Fruit fly (Drosophila melanogaster) whole organism, embryonic: ENCODE data around the gene CG13409.
A peak's percentile ranks its signal among the peaks of the same experiment; 100 is the strongest.

Experiments used
- Blimp-1 ChIP-seq: fragments of 200-800 bp; sonication (Bioruptor generic); optimal IDR thresholded peaks from 3 replicates; lab custom pipeline; 2018; ENCODE audit warnings: missing biosample characterization, missing genetic modification characterization, mild to moderate bottlenecking, moderate library complexity, missing genetic modification reagents
- CG1024 ChIP-seq: fragments of 200-800 bp; sonication (Bioruptor generic); IDR thresholded peaks from 2 replicates; pipeline ENCODE4 v1.3.6; 2022; ENCODE audit warnings: missing biosample characterization, missing genetic modification characterization
- CG11085 ChIP-seq: fragments of 200-800 bp; sonication (Bioruptor generic); IDR thresholded peaks from 2 replicates; pipeline ENCODE4 v1.3.6; 2022; ENCODE audit warnings: missing biosample characterization, missing genetic modification characterization
- CG13894 ChIP-seq: fragments of 200-800 bp; sonication (Bioruptor generic); optimal IDR thresholded peaks from 3 replicates; lab custom pipeline; 2018; ENCODE audit warnings: missing biosample characterization, mild to moderate bottlenecking, missing genetic modification characterization, moderate library complexity
- CG14860 ChIP-seq: fragments of 200-800 bp; sonication (Bioruptor generic); IDR thresholded peaks from 3 replicates; pipeline ENCODE4 v1.3.6; 2022; ENCODE audit warnings: missing biosample characterization, missing genetic modification characterization; ENCODE audit not compliant: partially characterized antibody
- CG1529 ChIP-seq: fragments of 200-800 bp; sonication (Bioruptor generic); optimal IDR thresholded peaks from 3 replicates; lab custom pipeline; 2018; ENCODE audit warnings: missing biosample characterization, missing genetic modification characterization
- CG17802 ChIP-seq: fragments of 200-800 bp; sonication (Bioruptor generic); optimal IDR thresholded peaks from 2 replicates; lab custom pipeline; 2018; ENCODE audit warnings: missing biosample characterization, mild to moderate bottlenecking, missing genetic modification characterization, moderate library complexity
- CG2199 ChIP-seq: fragments of 200-800 bp; sonication (Bioruptor generic); IDR thresholded peaks from 3 replicates; pipeline ENCODE4 v1.3.6; 2022; ENCODE audit warnings: missing biosample characterization, missing genetic modification characterization
- CG2712 ChIP-seq: fragments of 200-800 bp; optimal IDR thresholded peaks from 3 replicates; lab custom pipeline; 2019; ENCODE audit warnings: missing biosample characterization, mild to moderate bottlenecking, missing genetic modification characterization, moderate library complexity
- CG42726 ChIP-seq: fragments of 200-800 bp; sonication (Bioruptor generic); IDR thresholded peaks from 2 replicates; pipeline ENCODE4 v1.3.6; 2022; ENCODE audit warnings: missing biosample characterization, missing genetic modification characterization; ENCODE audit not compliant: partially characterized antibody
- CG6254 ChIP-seq: fragments of 200-800 bp; sonication (Bioruptor generic); optimal IDR thresholded peaks from 3 replicates; lab custom pipeline; 2017; ENCODE audit warnings: mild to moderate bottlenecking, missing biosample characterization, missing genetic modification reagents, missing genetic modification characterization
- CG9932 ChIP-seq: fragments of 200-800 bp; sonication (Bioruptor generic); IDR thresholded peaks from 2 replicates; pipeline ENCODE4 v1.3.6; 2022; ENCODE audit warnings: missing biosample characterization, missing genetic modification characterization
- CTCF ChIP-seq: fragments of 200-800 bp; sonication (Bioruptor generic); optimal IDR thresholded peaks from 2 replicates; lab custom pipeline; 2017; ENCODE audit warnings: missing biosample characterization, mild to moderate bottlenecking, missing genetic modification characterization, moderate library complexity
- Dip3 ChIP-seq: fragments of 200-800 bp; sonication (Bioruptor generic); optimal IDR thresholded peaks from 3 replicates; lab custom pipeline; 2016; ENCODE audit warnings: missing biosample characterization, missing genetic modification characterization
- Ets65A ChIP-seq: fragments of 200-800 bp; sonication (Bioruptor generic); peaks from one replicate; lab custom pipeline; 2016; ENCODE audit warnings: missing biosample characterization, missing genetic modification characterization
- Gug ChIP-seq: fragments of 200-800 bp; sonication (Bioruptor generic); IDR thresholded peaks from 4 replicates; pipeline ENCODE4 v1.3.6; 2022; ENCODE audit warnings: missing biosample characterization, missing genetic modification characterization
- H15 ChIP-seq: fragments of 200-800 bp; sonication (Bioruptor generic); IDR thresholded peaks from 3 replicates; pipeline ENCODE4 v1.3.6; 2022; ENCODE audit warnings: missing biosample characterization, missing genetic modification characterization
- Hmr ChIP-seq: fragments of 200-800 bp; sonication (Bioruptor generic); optimal IDR thresholded peaks from 3 replicates; lab custom pipeline; 2017; ENCODE audit warnings: mild to moderate bottlenecking, missing biosample characterization, missing genetic modification reagents, missing genetic modification characterization
- Hmx ChIP-seq: fragments of 200-800 bp; sonication (Bioruptor generic); optimal IDR thresholded peaks from 2 replicates; lab custom pipeline; 2016; ENCODE audit warnings: missing biosample characterization, missing genetic modification characterization
- Hr39 ChIP-seq: fragments of >200 bp; optimal IDR thresholded peaks from 2 replicates; lab custom pipeline; 2017
- Jarid2 ChIP-seq: fragments of 200-800 bp; sonication (Bioruptor generic); optimal IDR thresholded peaks from 3 replicates; lab custom pipeline; 2017; ENCODE audit warnings: mild to moderate bottlenecking, missing biosample characterization, missing genetic modification reagents, missing genetic modification characterization
- Lim3 ChIP-seq: fragments of 200-800 bp; sonication (Bioruptor generic); IDR thresholded peaks from 2 replicates; pipeline ENCODE4 v1.3.6; 2022; ENCODE audit warnings: missing biosample characterization, missing genetic modification characterization
- MBD-R2 ChIP-seq: fragments of 200-800 bp; sonication (Bioruptor generic); IDR thresholded peaks from 2 replicates; pipeline ENCODE4 v1.3.6; 2022; ENCODE audit warnings: missing biosample characterization, missing genetic modification characterization
- MESR4 ChIP-seq: fragments of 200-800 bp; sonication (Bioruptor generic); optimal IDR thresholded peaks from 2 replicates; lab custom pipeline; 2018; ENCODE audit warnings: missing biosample characterization, mild to moderate bottlenecking, missing genetic modification characterization, moderate library complexity
- Six4 ChIP-seq: fragments of 200-800 bp; sonication (Bioruptor generic); optimal IDR thresholded peaks from 2 replicates; lab custom pipeline; 2016; ENCODE audit warnings: missing biosample characterization, missing genetic modification characterization
- abd-A ChIP-seq: fragments of 200-800 bp; sonication (Bioruptor generic); optimal IDR thresholded peaks from 3 replicates; lab custom pipeline; 2019; ENCODE audit warnings: missing biosample characterization, mild to moderate bottlenecking, missing genetic modification characterization, moderate library complexity
- ase ChIP-seq: fragments of 200-800 bp; sonication (Bioruptor generic); IDR thresholded peaks from 3 replicates; pipeline ENCODE4 v1.3.6; 2022; ENCODE audit warnings: missing biosample characterization, missing genetic modification characterization
- ato ChIP-seq: fragments of 200-800 bp; sonication (Bioruptor generic); IDR thresholded peaks from 2 replicates; pipeline ENCODE4 v1.3.6; 2022; ENCODE audit warnings: missing biosample characterization, missing genetic modification characterization; ENCODE audit not compliant: partially characterized antibody
- bigmax ChIP-seq: fragments of 200-800 bp; sonication (Bioruptor generic); optimal IDR thresholded peaks from 2 replicates; lab custom pipeline; 2018; ENCODE audit warnings: missing biosample characterization, mild to moderate bottlenecking, missing genetic modification characterization
- eve ChIP-seq, 2 experiments: fragments of >200 bp; optimal IDR thresholded peaks; 2 replicates each; lab custom pipeline; 2017; ENCODE audit warnings: missing biosample characterization in 2 of 2, missing genetic modification characterization in 2 of 2
- ewg ChIP-seq: fragments of 200-800 bp; sonication (Bioruptor generic); optimal IDR thresholded peaks from 3 replicates; lab custom pipeline; 2017; ENCODE audit warnings: mild to moderate bottlenecking, missing biosample characterization, missing genetic modification reagents, missing genetic modification characterization
- her ChIP-seq: fragments of 200-800 bp; sonication (Bioruptor generic); optimal IDR thresholded peaks from 2 replicates; lab custom pipeline; 2016; ENCODE audit warnings: missing biosample characterization, missing genetic modification characterization
- onecut ChIP-seq: fragments of 200-800 bp; sonication (Bioruptor generic); IDR thresholded peaks from 2 replicates; pipeline ENCODE4 v1.3.6; 2022; ENCODE audit warnings: missing biosample characterization, missing genetic modification characterization
- peb ChIP-seq: fragments of 200-800 bp; sonication (Bioruptor generic); IDR thresholded peaks from 2 replicates; pipeline ENCODE4 v1.3.6; 2022; ENCODE audit warnings: missing biosample characterization, missing genetic modification characterization
- rib ChIP-seq: fragments of 200-800 bp; sonication (Bioruptor generic); IDR thresholded peaks from 2 replicates; pipeline ENCODE4 v1.3.6; 2022; ENCODE audit warnings: missing biosample characterization, missing genetic modification characterization
- scrt ChIP-seq: fragments of 200-800 bp; sonication (Bioruptor generic); optimal IDR thresholded peaks from 2 replicates; lab custom pipeline; 2018; ENCODE audit warnings: missing biosample characterization, mild to moderate bottlenecking, missing genetic modification characterization, moderate library complexity
- sob ChIP-seq: fragments of 200-800 bp; sonication (Bioruptor generic); IDR thresholded peaks from 2 replicates; pipeline ENCODE4 v1.3.6; 2022; ENCODE audit warnings: missing biosample characterization, missing genetic modification characterization
- stwl ChIP-seq: fragments of 200-800 bp; sonication (Bioruptor generic); optimal IDR thresholded peaks from 3 replicates; lab custom pipeline; 2018; ENCODE audit warnings: missing biosample characterization, mild to moderate bottlenecking, missing genetic modification characterization, moderate library complexity
- tll ChIP-seq, 2 experiments: fragments of 200-800 bp in 1 of 2; fragments of >200 bp in 1 of 2; sonication (Bioruptor generic) in 1 of 2; optimal IDR thresholded peaks; 2 replicates each; lab custom pipeline; 2017 to 2019; ENCODE audit warnings: missing biosample characterization in 2 of 2, missing genetic modification characterization in 2 of 2, mild to moderate bottlenecking in 1 of 2, moderate library complexity in 1 of 2
- z ChIP-seq: fragments of 200-800 bp; sonication (Bioruptor generic); IDR thresholded peaks from 3 replicates; pipeline ENCODE4 v1.3.6; 2022; ENCODE audit warnings: missing biosample characterization, missing genetic modification characterization
- zfh1 ChIP-seq: fragments of 200-800 bp; sonication (Bioruptor generic); IDR thresholded peaks from 3 replicates; pipeline ENCODE4 v1.3.6; 2022; ENCODE audit warnings: missing biosample characterization, missing genetic modification characterization

Gene CG13409

DNA sequence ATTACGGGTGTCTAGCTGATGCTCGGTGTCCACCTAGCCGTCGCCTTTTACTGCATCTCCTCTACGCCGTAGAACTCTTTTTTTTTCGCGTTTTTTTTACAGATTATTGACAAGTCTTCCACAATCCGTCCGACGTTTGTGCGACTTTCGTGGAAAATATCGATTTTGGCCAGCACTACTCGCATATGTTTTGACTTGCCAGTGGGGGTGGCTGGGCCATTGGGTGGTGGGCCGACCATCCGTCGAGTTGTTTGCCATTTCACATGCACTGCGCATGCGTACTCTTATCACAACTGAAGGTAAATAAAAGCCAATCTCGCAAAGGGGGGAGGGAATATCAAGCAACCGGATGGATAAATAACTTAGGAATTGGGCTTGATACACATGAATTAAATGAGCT, at the start of gene CG13409:
TSS of gene CG13409 (minus strand) at position 163 of the 400 bp plus-strand sequence.
- TF ChIP-seq bigmax (GFP tag; lab: Kevin White, UChicago) (no peak), CG14860 (no peak), CG1529 (no peak), Blimp-1 (GFP tag; lab: Kevin White, UChicago) (no peak), onecut (GFP tag; lab: Robert Waterston, UW) (peak; percentile 97), MESR4 (peak; percentile 10), Hmx (GFP tag; lab: Kevin White, UChicago) (no peak), MBD-R2 (peak; percentile 21; the same call in 1 of the 2 replicates), CG11085 (GFP tag; lab: Robert Waterston, UW) (no peak), zfh1 (GFP tag; lab: Robert Waterston, UW) (no peak), ewg (GFP tag; lab: Kevin White, UChicago) (peak; percentile 78), ase (GFP tag; lab: Robert Waterston, UW) (no peak)

DNA sequence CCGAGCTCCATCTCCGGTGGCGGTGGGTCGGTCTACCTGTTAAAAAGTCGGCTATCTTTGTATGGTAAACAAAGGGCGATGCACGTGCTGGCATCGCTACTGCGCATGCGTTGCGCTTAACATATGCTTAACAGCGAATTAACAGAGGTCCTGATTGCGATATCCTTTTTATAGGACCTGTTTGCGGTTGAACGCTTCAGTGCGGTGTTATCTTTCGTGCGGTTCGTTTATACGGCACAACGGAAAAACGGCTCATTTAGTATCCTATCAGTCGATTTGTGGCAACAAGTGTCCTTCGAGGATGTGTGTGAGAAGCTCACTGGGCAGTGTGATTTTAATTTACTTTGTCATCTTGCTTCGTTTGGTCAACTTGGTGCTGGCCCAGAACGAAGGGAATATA, 48.5 kb upstream of the CG13409 start, which contains the start of gene CG13408:
TSS of gene CG13408 (plus strand) at position 222 of the 400 bp plus-strand sequence.
- TF ChIP-seq abd-A (tag; lab: Kevin White, UChicago) (peak; percentile 62), CG2712 (tag; lab: Kevin White, UChicago) (no peak), ewg (GFP tag; lab: Kevin White, UChicago) (peak; percentile 68), Hmr (GFP tag; lab: Kevin White, UChicago) (no peak), rib (GFP tag; lab: Robert Waterston, UW) (no peak), CG17802 (no peak), stwl (tag; lab: Kevin White, UChicago) (peak; percentile 25), H15 (GFP tag; lab: Robert Waterston, UW) (no peak), Lim3 (GFP tag; lab: Robert Waterston, UW) (no peak), Ets65A (GFP tag; lab: Kevin White, UChicago) (no peak), CG1024 (GFP tag; lab: Robert Waterston, UW) (no peak), CG6254 (GFP tag; lab: Kevin White, UChicago) (no peak), tll (GFP tag; optimal IDR thresholded peaks at IDR 0.05; lab: Kevin White, UChicago) (peak in 1 of 2 experiments; percentile 9), CG13894 (tag; lab: Kevin White, UChicago) (peak; percentile 55), CG42726 (GFP tag; lab: Robert Waterston, UW) (peak; percentile 18; the same call in 1 of the 2 replicates), Gug (no peak), her (GFP tag; lab: Kevin White, UChicago) (no peak), scrt (GFP tag; lab: Kevin White, UChicago) (peak; percentile 94), CG14860 (no peak), sob (GFP tag; lab: Robert Waterston, UW) (peak; percentile 32; the same call in 1 of the 2 replicates), Jarid2 (GFP tag; lab: Kevin White, UChicago) (peak; percentile 49)

DNA sequence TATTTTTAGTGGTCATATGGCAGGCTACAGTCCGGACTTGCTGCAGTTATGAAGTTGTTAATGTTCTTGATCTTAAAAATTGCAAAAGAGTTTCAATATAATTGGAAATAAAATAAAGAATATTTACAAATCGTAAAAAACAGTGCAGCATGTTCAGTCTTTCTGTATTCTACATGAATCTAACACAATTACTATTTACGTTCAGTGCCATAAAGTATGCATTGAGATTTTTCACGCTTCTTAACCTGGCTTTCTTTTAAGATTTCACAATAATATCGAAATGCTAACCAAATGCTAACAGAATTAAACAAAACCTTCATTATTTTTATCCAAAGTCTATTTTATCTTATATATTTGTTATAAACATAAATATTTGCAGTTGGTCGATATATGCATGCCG, 40.9 kb upstream of the CG13409 start:
- TF ChIP-seq CTCF = peak; percentile 53
- TF ChIP-seq stwl (tag; lab: Kevin White, UChicago) = peak; percentile 85
- TF ChIP-seq CG9932 (GFP tag; lab: Robert Waterston, UW) = no peak
- no peak for TF ChIP-seq eve (GFP tag; optimal IDR thresholded peaks at IDR 0.05; lab: Kevin White, UChicago)
- peak; percentile 88 for TF ChIP-seq CG2199

dm6 chr3R:22071628-22072027, 39.9 kb upstream of the CG13409 start:
- TF ChIP-seq Hr39 (lab: Kevin White, UChicago) (peak; percentile 57), peb (GFP tag; lab: Robert Waterston, UW) (no peak), ato (0 out of 2 replicates have a peak, but pooled peaks have one; percentile 6), z (GFP tag; lab: Robert Waterston, UW) (0 out of 3 replicates have a peak, but pooled peaks have one; percentile 11), Ets65A (GFP tag; lab: Kevin White, UChicago) (peak; percentile 11), Six4 (no peak), CG2199 (no peak), Dip3 (GFP tag; lab: Kevin White, UChicago) (no peak), ase (GFP tag; lab: Robert Waterston, UW) (no peak), Hmr (GFP tag; lab: Kevin White, UChicago) (no peak), zfh1 (GFP tag; lab: Robert Waterston, UW) (0 out of 3 replicates have a peak, but pooled peaks have one; percentile 28)
